Fruit fly (Drosophila melanogaster): ENCODE results near the gene Sirt1.
"Not testable (repeated sequence)": the region's sequence is repeated elsewhere in the genome, so short reads cannot be mapped to it uniquely, and the experiment has no call there.

Sirt1 gene

dm6 chr2L:13206857-13207463, 41.6 kb downstream of the Sirt1 start:
- no peak for TF ChIP-seq noc (tag; optimal IDR thresholded peaks at IDR 0.05)

DNA sequence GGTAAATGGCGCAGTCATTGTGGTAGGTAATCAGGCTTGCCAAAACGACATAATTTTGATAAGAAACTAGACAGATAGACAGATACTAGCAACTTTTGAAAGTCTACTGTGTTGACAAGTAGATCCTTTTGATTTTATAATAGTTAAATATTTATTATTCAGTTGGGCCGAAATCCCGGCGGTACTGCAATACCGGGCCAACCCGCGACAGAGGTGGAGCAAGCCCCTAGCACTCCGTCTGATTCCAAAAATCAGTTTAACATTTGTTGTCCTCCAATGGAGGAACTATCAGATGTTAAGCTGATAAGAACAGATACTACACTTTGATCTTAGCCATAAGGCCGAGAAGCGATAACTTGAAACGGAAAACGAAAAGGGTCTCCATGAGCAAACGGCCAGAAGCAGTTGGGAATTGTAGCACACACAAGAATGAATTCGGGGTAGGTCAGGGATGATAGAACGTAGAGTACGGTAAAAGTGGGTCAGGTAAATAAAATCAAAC, 46.5 kb downstream of the Sirt1 start, which contains the start of gene CG15482:
CG15482 (minus strand) TSS at position 51 of the 502 bp plus-strand sequence.
- TF ChIP-seq noc (tag; optimal IDR thresholded peaks at IDR 0.05): not testable (repeated sequence)

DNA sequence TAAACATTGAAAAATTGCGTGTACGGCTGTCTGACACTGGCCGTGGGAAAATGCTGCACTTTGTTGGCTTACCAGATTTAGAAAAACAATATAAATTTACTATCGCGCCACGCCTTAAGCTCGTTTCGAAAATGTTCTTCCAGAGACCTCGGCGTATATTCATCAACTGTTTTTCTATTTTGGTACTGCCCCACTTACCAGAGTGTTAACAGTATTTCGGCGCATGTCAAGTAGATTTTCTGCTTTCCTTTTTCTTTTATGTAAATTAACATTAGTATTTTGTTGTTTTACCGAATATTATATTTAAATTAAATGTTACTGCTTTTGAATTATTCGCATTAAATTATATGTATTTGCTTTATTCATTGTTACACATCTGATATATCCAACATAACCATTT, 49.6 kb downstream of the Sirt1 start, which contains the start of gene kek4:
kek4 (minus strand) TSS at position 341 of the 400 bp plus-strand sequence.
- TF ChIP-seq noc (tag; optimal IDR thresholded peaks at IDR 0.05): no peak
